Fruit fly (Drosophila melanogaster): ENCODE measurements around the gene if.

Gene if

dm6 chrX:16787416-16787900, 4.2 kb upstream of the if start:
- TF ChIP-seq CG16779 (GFP tag; IDR thresholded peaks at IDR 0.05) (no peak), HmgD (GFP tag; optimal IDR thresholded peaks at IDR 0.05) (no peak), fd96Cb (tag; optimal IDR thresholded peaks at IDR 0.05) (no peak), bowl (GFP tag; IDR thresholded peaks at IDR 0.05) (no peak), CG12071 (GFP tag; optimal IDR thresholded peaks at IDR 0.05) (no peak), da (GFP tag; optimal IDR thresholded peaks at IDR 0.05) (no peak), row (GFP tag; IDR thresholded peaks at IDR 0.05) (peak; percentile 36; the same call in 2 of the 3 replicates), CG11247 (GFP tag; IDR thresholded peaks at IDR 0.05) (no peak), bab2 (GFP tag; optimal IDR thresholded peaks at IDR 0.05) (no peak), sc (optimal IDR thresholded peaks at IDR 0.05) (no peak), sc (GFP tag; optimal IDR thresholded peaks at IDR 0.05) (no peak), Hr3 (GFP tag; optimal IDR thresholded peaks at IDR 0.05) (no peak), unc-4 (GFP tag; IDR thresholded peaks at IDR 0.05; ENCODE audit: partially characterized antibody) (peak; percentile 51; the same call in 1 of the 2 replicates), CG8944 (GFP tag; optimal IDR thresholded peaks at IDR 0.05) (no peak), CG34376 (GFP tag; optimal IDR thresholded peaks at IDR 0.05) (no peak), CG11398 (GFP tag; optimal IDR thresholded peaks at IDR 0.05) (no peak), amos (GFP tag; IDR thresholded peaks at IDR 0.05; ENCODE audit: partially characterized antibody) (peak; percentile 69), CG10543 (GFP tag; optimal IDR thresholded peaks at IDR 0.05) (no peak), gfzf (GFP tag; optimal IDR thresholded peaks at IDR 0.05) (peak; percentile 55), pros (GFP tag; optimal IDR thresholded peaks at IDR 0.05) (no peak), HLH54F (GFP tag; optimal IDR thresholded peaks at IDR 0.05) (no peak), so (GFP tag; IDR thresholded peaks at IDR 0.05) (no peak), Gsc (GFP tag; IDR thresholded peaks at IDR 0.05) (no peak), Atf6 (GFP tag; IDR thresholded peaks at IDR 0.05) (no peak), odd (GFP tag; optimal IDR thresholded peaks at IDR 0.05) (no peak), CG11695 (GFP tag; IDR thresholded peaks at IDR 0.05) (no peak), Rfx (GFP tag; IDR thresholded peaks at IDR 0.05) (peak; percentile 28; the same call in 1 of the 2 replicates), ab (GFP tag; optimal IDR thresholded peaks at IDR 0.05) (no peak), CG9932 (GFP tag; IDR thresholded peaks at IDR 0.05) (peak; percentile 62), Xrp1 (GFP tag; IDR thresholded peaks at IDR 0.05) (0 out of 2 replicates have a peak, but pooled peaks have one; percentile 40), CG31388 (GFP tag; optimal IDR thresholded peaks at IDR 0.05) (no peak), zen2 (GFP tag; IDR thresholded peaks at IDR 0.05; ENCODE audit: partially characterized antibody) (no peak), p53 (GFP tag; optimal IDR thresholded peaks at IDR 0.05) (no peak), HHEX (GFP tag; optimal IDR thresholded peaks at IDR 0.05) (no peak), gt (GFP tag; IDR thresholded peaks at IDR 0.05) (no peak), nerfin-1 (tag; optimal IDR thresholded peaks at IDR 0.05) (peak; percentile 5), exex (tag; optimal IDR thresholded peaks at IDR 0.05) (no peak), CG31365 (tag; optimal IDR thresholded peaks at IDR 0.05) (no peak), Stat92E (GFP tag; optimal IDR thresholded peaks at IDR 0.05) (no peak), CG17359 (tag; optimal IDR thresholded peaks at IDR 0.05) (no peak), Bgb (GFP tag; IDR thresholded peaks at IDR 0.05; ENCODE audit: partially characterized antibody) (peak; percentile 57), lov (optimal IDR thresholded peaks at IDR 0.05) (no peak), lov (GFP tag; IDR thresholded peaks at IDR 0.05) (no peak), GATAe (GFP tag; conservative IDR thresholded peaks at IDR 0.05) (no peak), CG7357 (GFP tag; IDR thresholded peaks at IDR 0.05) (no peak), Ravus (GFP tag; IDR thresholded peaks at IDR 0.05) (no peak), HmgZ (tag; optimal IDR thresholded peaks at IDR 0.05) (no peak), luna (GFP tag; optimal IDR thresholded peaks at IDR 0.05) (no peak), CG2120 (GFP tag; optimal IDR thresholded peaks at IDR 0.05) (no peak), Side (GFP tag; optimal IDR thresholded peaks at IDR 0.05) (no peak), eyg (GFP tag; optimal IDR thresholded peaks at IDR 0.05) (no peak), crc (GFP tag; optimal IDR thresholded peaks at IDR 0.05) (no peak)
